Worm (Caenorhabditis elegans) whole organism, mixed stage, embryonic: ENCODE results near the gene aptf-4.
A peak's percentile ranks its signal among the peaks of the same experiment; 100 is the strongest.

Experiments
- M03D4.4 ChIP-seq: sonication (generic microtip); optimal IDR thresholded peaks from 2 replicates; lab custom pipeline; 2017; ENCODE audit warnings: mild to moderate bottlenecking, missing genetic modification characterization, missing compliant biosample characterization
- bed-3 ChIP-seq: fragments of 200-800 bp; sonication (Bioruptor generic); optimal IDR thresholded peaks from 3 replicates; lab custom pipeline; 2018; ENCODE audit warnings: mild to moderate bottlenecking, missing genetic modification characterization, moderate library complexity, missing compliant biosample characterization
- blmp-1 ChIP-seq: fragments of 150-350 bp; optimal IDR thresholded peaks from 2 replicates; lab custom pipeline; 2014; ENCODE audit warnings: missing biosample characterization, missing genetic modification characterization
- ceh-39 ChIP-seq: fragments of 150-350 bp; optimal IDR thresholded peaks from 2 replicates; lab custom pipeline; 2014; ENCODE audit warnings: missing biosample characterization, missing genetic modification characterization
- ceh-43 ChIP-seq: fragments of 200-800 bp; sonication (Bioruptor generic); optimal IDR thresholded peaks from 2 replicates; lab custom pipeline; 2018; ENCODE audit warnings: mild to moderate bottlenecking, missing genetic modification characterization, moderate library complexity, missing compliant biosample characterization
- ceh-83 ChIP-seq: fragments of 200-800 bp; sonication (Bioruptor generic); optimal IDR thresholded peaks from 2 replicates; lab custom pipeline; 2018; ENCODE audit warnings: mild to moderate bottlenecking, missing genetic modification characterization, missing compliant biosample characterization
- ces-1 ChIP-seq: fragments of 150-350 bp; optimal IDR thresholded peaks from 2 replicates; lab custom pipeline; 2014; ENCODE audit warnings: missing biosample characterization, missing genetic modification reagents, missing genetic modification characterization
- cnd-1 ChIP-seq: fragments of 200-800 bp; sonication (Bioruptor generic); optimal IDR thresholded peaks from 2 replicates; lab custom pipeline; 2018; ENCODE audit warnings: mild to moderate bottlenecking, missing genetic modification characterization, missing compliant biosample characterization
- drap-1 ChIP-seq: fragments of 200-800 bp; sonication (Bioruptor generic); optimal IDR thresholded peaks from 3 replicates; lab custom pipeline; 2018; ENCODE audit warnings: mild to moderate bottlenecking, missing genetic modification characterization, missing compliant biosample characterization
- elt-1 ChIP-seq: sonication (generic microtip); optimal IDR thresholded peaks from 2 replicates; lab custom pipeline; 2017; ENCODE audit warnings: missing genetic modification characterization, mild to moderate bottlenecking, missing compliant biosample characterization, antibody characterized with exemption, moderate library complexity, borderline replicate concordance; ENCODE audit not compliant: insufficient read depth
- elt-3 ChIP-seq: fragments of 150-350 bp; optimal IDR thresholded peaks from 2 replicates; lab custom pipeline; 2014; ENCODE audit warnings: missing biosample characterization, missing genetic modification characterization
- flh-1 ChIP-seq: fragments of 200-800 bp; sonication (Bioruptor generic); optimal IDR thresholded peaks from 2 replicates; lab custom pipeline; 2018; ENCODE audit warnings: mild to moderate bottlenecking, missing genetic modification characterization, moderate library complexity, missing compliant biosample characterization
- ham-2 ChIP-seq: fragments of 200-800 bp; sonication (Bioruptor generic); optimal IDR thresholded peaks from 2 replicates; lab custom pipeline; 2018; ENCODE audit warnings: mild to moderate bottlenecking, missing genetic modification characterization, missing compliant biosample characterization
- hlh-1 ChIP-seq: fragments of 150-350 bp; optimal IDR thresholded peaks from 2 replicates; lab custom pipeline; 2014; ENCODE audit warnings: missing biosample characterization, missing genetic modification reagents, missing genetic modification characterization
- lin-13 ChIP-seq: fragments of 150-350 bp; optimal IDR thresholded peaks from 2 replicates; lab custom pipeline; 2014; ENCODE audit warnings: missing biosample characterization, missing genetic modification characterization
- lin-32 ChIP-seq: fragments of 200-800 bp; sonication (Bioruptor generic); optimal IDR thresholded peaks from 2 replicates; lab custom pipeline; 2018; ENCODE audit warnings: mild to moderate bottlenecking, missing genetic modification characterization, missing compliant biosample characterization
- lsy-2 ChIP-seq: fragments of 150-350 bp; optimal IDR thresholded peaks from 2 replicates; lab custom pipeline; 2014; ENCODE audit warnings: missing biosample characterization, missing genetic modification characterization
- mab-5 ChIP-seq: fragments of 150-350 bp; optimal IDR thresholded peaks from 2 replicates; lab custom pipeline; 2014; ENCODE audit warnings: missing biosample characterization, missing genetic modification characterization
- mep-1 ChIP-seq: fragments of 150-350 bp; optimal IDR thresholded peaks from 2 replicates; lab custom pipeline; 2017; ENCODE audit warnings: missing biosample characterization, missing genetic modification reagents, missing genetic modification characterization, inconsistent platforms
- mls-2 ChIP-seq: sonication (generic microtip); optimal IDR thresholded peaks from 2 replicates; lab custom pipeline; 2016; ENCODE audit warnings: mild to moderate bottlenecking, missing genetic modification characterization, moderate library complexity, missing compliant biosample characterization
- nhr-12 ChIP-seq: fragments of 150-350 bp; optimal IDR thresholded peaks from 2 replicates; lab custom pipeline; 2014; ENCODE audit warnings: missing biosample characterization, missing genetic modification characterization
- nhr-2 ChIP-seq: fragments of 150-350 bp; optimal IDR thresholded peaks from 2 replicates; lab custom pipeline; 2014; ENCODE audit warnings: missing biosample characterization, missing genetic modification characterization
- nhr-28 ChIP-seq: fragments of 150-350 bp; optimal IDR thresholded peaks from 2 replicates; lab custom pipeline; 2014; ENCODE audit warnings: missing biosample characterization, missing genetic modification characterization
- pha-4 ChIP-seq: fragments of 150-350 bp; optimal IDR thresholded peaks from 2 replicates; lab custom pipeline; 2018; ENCODE audit warnings: missing biosample characterization, missing genetic modification reagents, missing genetic modification characterization
- sem-2 ChIP-seq: fragments of 200-800 bp; sonication (Bioruptor generic); optimal IDR thresholded peaks from 2 replicates; lab custom pipeline; 2018; ENCODE audit warnings: mild to moderate bottlenecking, missing genetic modification characterization, missing compliant biosample characterization
- snpc-4 ChIP-seq: fragments of 150-350 bp; optimal IDR thresholded peaks from 2 replicates; lab custom pipeline; 2014; ENCODE audit warnings: missing biosample characterization, missing genetic modification characterization
- sptf-1 ChIP-seq: sonication (generic microtip); optimal IDR thresholded peaks from 2 replicates; lab custom pipeline; 2017; ENCODE audit warnings: mild to moderate bottlenecking, missing genetic modification characterization, moderate library complexity, missing compliant biosample characterization
- tbx-8 ChIP-seq: fragments of 200-800 bp; sonication (Bioruptor generic); optimal IDR thresholded peaks from 2 replicates; lab custom pipeline; 2018; ENCODE audit warnings: mild to moderate bottlenecking, missing genetic modification characterization, moderate library complexity, missing compliant biosample characterization
- unc-120 ChIP-seq: sonication (generic microtip); optimal IDR thresholded peaks from 2 replicates; lab custom pipeline; 2017; ENCODE audit warnings: missing genetic modification characterization, missing compliant biosample characterization; ENCODE audit not compliant: poor library complexity, severe bottlenecking
- unc-62 ChIP-seq: fragments of 150-350 bp; optimal IDR thresholded peaks from 2 replicates; lab custom pipeline; 2014; ENCODE audit warnings: missing biosample characterization, missing genetic modification reagents, missing genetic modification characterization
- zip-8 ChIP-seq: fragments of 150-350 bp; optimal IDR thresholded peaks from 2 replicates; lab custom pipeline; 2014; ENCODE audit warnings: missing biosample characterization, missing genetic modification characterization
- ztf-11 ChIP-seq: fragments of 150-350 bp; optimal IDR thresholded peaks from 2 replicates; lab custom pipeline; 2014; ENCODE audit warnings: missing biosample characterization, missing genetic modification characterization

aptf-4 gene

ce11 chrII:8587660-8588230 is 3.0 kb upstream of the aptf-4 start:
- peak; percentile 43 for TF ChIP-seq elt-1
- TF ChIP-seq blmp-1 (tag; lab: Kevin White, UChicago), result no peak
- peak; percentile 99 for TF ChIP-seq ces-1 (GFP tag; lab: Kevin White, UChicago)
- TF ChIP-seq tbx-8, result no peak
- TF ChIP-seq elt-3, result no peak
- TF ChIP-seq, all 35 proteins: peak for 2

- TF ChIP-seq pha-4, result no peak
- TF ChIP-seq ces-1 (GFP tag; lab: Kevin White, UChicago), result peak; percentile 93
- TF ChIP-seq unc-62 (GFP tag; lab: Kevin White, UChicago), result no peak
- TF ChIP-seq, all 35 proteins: peak for 1
These were observed 2.3 kb upstream of the aptf-4 start for ce11 chrII:8588442-8588841.

ce11 chrII:8589227-8589626 is 1.6 kb upstream of the aptf-4 start:
- TF ChIP-seq bed-3 (no peak), ces-1 (GFP tag; lab: Kevin White, UChicago) (peak; percentile 100)

ce11 chrII:8593840-8594625 is 3.2 kb downstream of the aptf-4 start, which contains the start of gene aptf-3:
Gene aptf-3, plus strand, starts transcription at chrII:8594190.
- TF ChIP-seq drap-1 (GFP tag; lab: Kevin White, UChicago), result no peak
- TF ChIP-seq ztf-11 (tag; lab: Kevin White, UChicago), result no peak
- TF ChIP-seq ham-2 (GFP tag; lab: Kevin White, UChicago), result no peak
- no peak for TF ChIP-seq tbx-8
- no peak for TF ChIP-seq zip-8 (tag; lab: Kevin White, UChicago)
- TF ChIP-seq sptf-1 (tag; lab: Kevin White, UChicago), result no peak
- TF ChIP-seq pha-4, result no peak
- TF ChIP-seq ceh-83 (GFP tag; lab: Kevin White, UChicago), result no peak
- TF ChIP-seq ceh-39 (tag; lab: Kevin White, UChicago), result no peak
- TF ChIP-seq lin-13 (tag; lab: Kevin White, UChicago), result no peak
- no peak for TF ChIP-seq unc-120
- TF ChIP-seq unc-62 (GFP tag; lab: Kevin White, UChicago), result no peak
- TF ChIP-seq ces-1 (GFP tag; lab: Kevin White, UChicago), result no peak
- TF ChIP-seq mls-2 (tag; lab: Kevin White, UChicago), result no peak
- TF ChIP-seq ceh-43 (GFP tag; lab: Kevin White, UChicago), result no peak

- TF ChIP-seq drap-1 (GFP tag; lab: Kevin White, UChicago), result no peak
- TF ChIP-seq nhr-12 (tag; lab: Kevin White, UChicago), result no peak
- no peak for TF ChIP-seq lsy-2 (tag; lab: Kevin White, UChicago)
- no peak for TF ChIP-seq zip-8 (tag; lab: Kevin White, UChicago)
- no peak for TF ChIP-seq snpc-4 (tag; lab: Kevin White, UChicago)
- TF ChIP-seq M03D4.4, result no peak
- TF ChIP-seq elt-1, result no peak
These were observed 8.4 kb downstream of the aptf-4 start, which contains the start of gene F28C6.5 for ce11 chrII:8599214-8599613. Gene F28C6.5, plus strand, starts transcription at chrII:8599514.

- TF ChIP-seq lin-13 (tag; lab: Kevin White, UChicago) (no peak), unc-120 (no peak), unc-62 (GFP tag; lab: Kevin White, UChicago) (no peak), cnd-1 (tag; lab: Kevin White, UChicago) (no peak), bed-3 (no peak), flh-1 (no peak), nhr-28 (tag; lab: Kevin White, UChicago) (no peak), lin-32 (no peak), mep-1 (tag; lab: Kevin White, UChicago) (no peak), nhr-2 (tag; lab: Kevin White, UChicago) (no peak), mab-5 (tag; lab: Kevin White, UChicago) (no peak), sem-2 (GFP tag; lab: Kevin White, UChicago) (no peak), hlh-1 (tag; lab: Kevin White, UChicago) (no peak), sptf-1 (tag; lab: Kevin White, UChicago) (no peak), elt-3 (no peak), ztf-11 (tag; lab: Kevin White, UChicago) (no peak), ham-2 (GFP tag; lab: Kevin White, UChicago) (no peak), blmp-1 (tag; lab: Kevin White, UChicago) (no peak), pha-4 (no peak)
- TF ChIP-seq, all 35 proteins: peak for 0
These were observed 9.4 kb downstream of the aptf-4 start, which contains the start of gene pigg-1 for ce11 chrII:8600165-8600564. Gene pigg-1, minus strand, starts transcription at chrII:8600265.
